Worm (Caenorhabditis elegans) whole organism, early embryonic: ENCODE measurements around the gene C07B5.2.

ENCODE experiments used
- aly-1 ChIP-seq: sonication (generic microtip); optimal IDR thresholded peaks from 2 replicates; lab custom pipeline; 2016; ENCODE audit warnings: missing genetic modification characterization, missing compliant biosample characterization
- ama-1 ChIP-seq: fragments of 150-350 bp; optimal IDR thresholded peaks from 2 replicates; lab custom pipeline; 2014
- ceh-36 ChIP-seq: sonication (generic microtip); optimal IDR thresholded peaks from 2 replicates; lab custom pipeline; 2016; ENCODE audit warnings: missing genetic modification characterization, inconsistent platforms, missing compliant biosample characterization
- ets-7 ChIP-seq: sonication (generic microtip); optimal IDR thresholded peaks from 2 replicates; lab custom pipeline; 2016; ENCODE audit warnings: missing genotype, missing genetic modification characterization, missing compliant biosample characterization
- flt-1 ChIP-seq: fragments of 200-800 bp; sonication (Bioruptor generic); IDR thresholded peaks from 2 replicates; pipeline ENCODE4 v1.3.6; 2022; ENCODE audit warnings: missing genetic modification characterization, missing compliant biosample characterization
- hnd-1 ChIP-seq: sonication (generic microtip); optimal IDR thresholded peaks from 2 replicates; lab custom pipeline; 2016; ENCODE audit warnings: missing genetic modification characterization, missing compliant biosample characterization
- pes-1 ChIP-seq: fragments of 200-800 bp; sonication (Bioruptor generic); IDR thresholded peaks from 2 replicates; pipeline ENCODE4 v1.3.6; 2022; ENCODE audit warnings: missing genetic modification reagents, missing genetic modification characterization, missing compliant biosample characterization
- scrt-1 ChIP-seq: fragments of 200-800 bp; sonication (Bioruptor generic); IDR thresholded peaks from 2 replicates; pipeline ENCODE4 v1.3.6; 2022; ENCODE audit warnings: missing genetic modification characterization, missing compliant biosample characterization
- tra-4 ChIP-seq: sonication (generic microtip); optimal IDR thresholded peaks from 2 replicates; lab custom pipeline; 2017; ENCODE audit warnings: missing genetic modification characterization, missing compliant biosample characterization

ce11 chrX:9548011-9548795 is 31.2 kb upstream of the C07B5.2 start:
- TF ChIP-seq ama-1 (lab: Kevin White, UChicago) = no peak
- TF ChIP-seq tra-4 = no peak
- TF ChIP-seq pes-1 = no peak
- no peak for TF ChIP-seq scrt-1 (GFP tag; lab: Robert Waterston, UW)
- no peak for TF ChIP-seq ets-7 (tag; lab: Kevin White, UChicago)
- no peak for TF ChIP-seq aly-1
- no peak for TF ChIP-seq flt-1
- no peak for TF ChIP-seq hnd-1 (tag; lab: Kevin White, UChicago)
- TF ChIP-seq ceh-36 (tag; lab: Kevin White, UChicago) = no peak
